Worm (Caenorhabditis elegans) whole organism, mixed stage, embryonic: Measurements from ENCODE around the gene spig-7.

Experiments
- blmp-1 ChIP-seq: fragments of 150-350 bp; optimal IDR thresholded peaks from 2 replicates; lab custom pipeline; 2014; ENCODE audit warnings: missing biosample characterization, missing genetic modification characterization
- ces-1 ChIP-seq: fragments of 150-350 bp; optimal IDR thresholded peaks from 2 replicates; lab custom pipeline; 2014; ENCODE audit warnings: missing biosample characterization, missing genetic modification reagents, missing genetic modification characterization
- drap-1 ChIP-seq: fragments of 200-800 bp; sonication (Bioruptor generic); optimal IDR thresholded peaks from 3 replicates; lab custom pipeline; 2018; ENCODE audit warnings: mild to moderate bottlenecking, missing genetic modification characterization, missing compliant biosample characterization
- elt-1 ChIP-seq: sonication (generic microtip); optimal IDR thresholded peaks from 2 replicates; lab custom pipeline; 2017; ENCODE audit warnings: missing genetic modification characterization, mild to moderate bottlenecking, missing compliant biosample characterization, antibody characterized with exemption, moderate library complexity, borderline replicate concordance; ENCODE audit not compliant: insufficient read depth
- elt-3 ChIP-seq: fragments of 150-350 bp; optimal IDR thresholded peaks from 2 replicates; lab custom pipeline; 2014; ENCODE audit warnings: missing biosample characterization, missing genetic modification characterization
- lsy-2 ChIP-seq: fragments of 150-350 bp; optimal IDR thresholded peaks from 2 replicates; lab custom pipeline; 2014; ENCODE audit warnings: missing biosample characterization, missing genetic modification characterization
- mab-5 ChIP-seq: fragments of 150-350 bp; optimal IDR thresholded peaks from 2 replicates; lab custom pipeline; 2014; ENCODE audit warnings: missing biosample characterization, missing genetic modification characterization
- nhr-237 ChIP-seq: fragments of 150-350 bp; optimal IDR thresholded peaks from 2 replicates; lab custom pipeline; 2014; ENCODE audit warnings: missing biosample characterization, missing genetic modification characterization
- nhr-28 ChIP-seq: fragments of 150-350 bp; optimal IDR thresholded peaks from 2 replicates; lab custom pipeline; 2014; ENCODE audit warnings: missing biosample characterization, missing genetic modification characterization
- pha-4 ChIP-seq: fragments of 150-350 bp; optimal IDR thresholded peaks from 2 replicates; lab custom pipeline; 2018; ENCODE audit warnings: missing biosample characterization, missing genetic modification reagents, missing genetic modification characterization
- sem-2 ChIP-seq: fragments of 200-800 bp; sonication (Bioruptor generic); optimal IDR thresholded peaks from 2 replicates; lab custom pipeline; 2018; ENCODE audit warnings: mild to moderate bottlenecking, missing genetic modification characterization, missing compliant biosample characterization
- snpc-4 ChIP-seq: fragments of 150-350 bp; optimal IDR thresholded peaks from 2 replicates; lab custom pipeline; 2014; ENCODE audit warnings: missing biosample characterization, missing genetic modification characterization
- unc-39 ChIP-seq: fragments of 150-350 bp; optimal IDR thresholded peaks from 2 replicates; lab custom pipeline; 2014; ENCODE audit warnings: missing biosample characterization, missing genetic modification characterization

DNA sequence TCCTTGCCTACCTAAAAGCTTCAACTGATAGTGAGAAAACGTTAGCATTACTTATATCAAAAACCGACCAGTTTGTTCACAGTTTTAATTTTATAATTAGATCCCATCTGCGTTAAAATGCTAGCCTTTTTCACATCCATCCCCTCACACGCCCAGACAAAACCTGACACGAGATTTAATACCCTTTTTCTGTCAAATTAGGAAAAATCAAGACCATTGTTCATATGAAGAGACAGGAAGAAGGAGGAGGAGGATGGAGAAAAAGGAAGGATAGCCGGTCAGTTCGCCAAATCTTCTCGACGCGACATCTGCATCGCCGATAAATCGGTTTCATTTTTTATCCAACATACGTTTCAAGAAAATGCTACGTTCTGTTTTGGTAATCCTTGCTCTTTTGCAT lies 46.8 kb upstream of the spig-7 start, which contains the start of gene cnc-3:
- no peak for TF ChIP-seq unc-39
- no peak for TF ChIP-seq elt-3 (tag; lab: Kevin White, UChicago)
- no peak for TF ChIP-seq blmp-1 (tag; lab: Kevin White, UChicago)
- no peak for TF ChIP-seq snpc-4
- no peak for TF ChIP-seq nhr-28 (tag; lab: Kevin White, UChicago)
- TF ChIP-seq elt-1 = no peak
- TF ChIP-seq ces-1 (GFP tag; lab: Kevin White, UChicago) = no peak
- TF ChIP-seq sem-2 (GFP tag; lab: Kevin White, UChicago) = no peak
- no peak for TF ChIP-seq nhr-237
- TF ChIP-seq drap-1 (GFP tag; lab: Kevin White, UChicago) = no peak
- no peak for TF ChIP-seq lsy-2 (tag; lab: Kevin White, UChicago)
- no peak for TF ChIP-seq pha-4
- no peak for TF ChIP-seq mab-5 (tag; lab: Kevin White, UChicago)
